Worm (Caenorhabditis elegans) whole organism, dauer: ENCODE measurements around the gene R01H10.4.
"Not testable (repeated sequence)": the region's sequence is repeated elsewhere in the genome, so short reads cannot be mapped to it uniquely, and the experiment has no call there.

Source experiments
- unc-62 ChIP-seq: sonication (generic microtip); optimal IDR thresholded peaks from 2 replicates; lab custom pipeline; 2017; ENCODE audit warnings: missing biosample characterization, missing genetic modification reagents, missing genetic modification characterization

The R01H10.4 gene

DNA sequence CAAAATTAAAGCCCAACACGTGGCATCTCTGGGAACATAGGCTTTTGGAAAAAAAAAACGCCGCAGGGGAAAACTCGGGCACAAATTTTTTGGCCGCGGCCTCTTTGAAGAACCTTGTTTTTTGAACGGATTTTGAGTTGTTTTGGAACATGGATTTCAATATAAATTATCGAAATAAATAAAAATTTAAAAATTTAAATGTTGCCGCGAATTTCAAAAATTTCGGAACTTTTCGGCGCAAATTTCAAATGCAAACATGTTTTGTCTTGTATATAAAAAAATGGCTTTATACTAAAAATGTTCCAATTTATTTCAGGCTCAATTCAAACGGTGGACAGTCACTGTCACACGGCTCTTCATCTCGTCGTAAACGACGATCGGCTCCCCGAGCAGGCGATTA, 10.6 kb upstream of the R01H10.4 start:
- TF ChIP-seq unc-62 (GFP tag; lab: Kevin White, UChicago) = no peak

DNA sequence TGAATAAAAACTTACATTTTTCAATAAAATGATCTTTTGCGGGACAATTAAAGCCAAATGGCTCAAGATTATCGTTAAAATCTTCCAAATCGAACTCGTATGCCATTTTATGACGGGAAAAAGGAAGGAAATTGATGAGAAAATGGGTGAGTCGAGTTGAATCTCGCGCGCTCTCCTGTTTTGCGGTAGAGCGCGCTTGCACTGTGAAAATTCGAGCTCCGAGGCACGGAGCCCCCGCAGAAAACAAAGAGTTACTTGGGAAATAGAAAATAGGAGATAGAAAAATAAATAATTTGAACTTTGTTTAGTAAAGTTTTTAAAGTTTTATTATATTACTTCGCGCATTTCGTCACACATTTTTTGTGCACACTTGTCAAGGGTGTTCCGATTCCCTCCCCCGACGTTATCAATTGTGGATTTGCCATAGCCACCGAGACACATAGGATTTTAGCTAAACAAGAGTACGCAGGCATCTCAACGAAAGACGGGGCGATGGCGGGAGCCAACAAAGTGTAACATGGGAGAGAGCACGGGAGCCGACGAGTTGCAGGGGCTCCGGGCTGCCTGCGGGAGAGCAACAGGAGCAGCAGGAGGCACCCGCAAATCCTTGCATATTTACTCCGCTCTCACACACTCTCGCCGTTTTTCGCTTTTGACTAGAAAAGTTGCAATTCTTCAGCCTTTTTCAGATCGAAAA, 6.0 kb upstream of the R01H10.4 start, which contains the start of the genes div-1 and cor-1:
Gene div-1 (minus strand): TSS at position 119 of the 697 bp plus-strand sequence.
Gene cor-1 (plus strand): TSS at position 671 of the 697 bp plus-strand sequence.
- TF ChIP-seq unc-62 (GFP tag; lab: Kevin White, UChicago) = no peak

DNA sequence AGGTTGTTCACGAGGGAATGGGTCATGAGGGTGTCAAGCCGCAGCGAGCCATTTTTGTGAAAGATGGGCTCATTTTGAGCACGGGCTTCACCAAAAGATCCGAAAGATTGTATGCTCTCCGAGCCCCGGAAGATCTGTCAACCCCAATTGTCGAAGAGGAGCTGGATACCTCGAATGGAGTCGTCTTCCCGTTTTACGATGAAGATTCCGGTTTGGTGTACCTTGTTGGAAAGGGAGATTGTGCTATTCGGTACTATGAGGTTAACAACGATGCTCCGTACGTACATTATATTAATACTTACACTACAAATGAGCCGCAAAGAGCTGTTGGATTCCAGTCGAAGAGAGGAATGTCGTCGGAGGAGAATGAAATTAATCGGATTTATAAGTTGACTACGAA, 3.5 kb upstream of the R01H10.4 start:
- TF ChIP-seq unc-62 (GFP tag; lab: Kevin White, UChicago) = no peak

DNA sequence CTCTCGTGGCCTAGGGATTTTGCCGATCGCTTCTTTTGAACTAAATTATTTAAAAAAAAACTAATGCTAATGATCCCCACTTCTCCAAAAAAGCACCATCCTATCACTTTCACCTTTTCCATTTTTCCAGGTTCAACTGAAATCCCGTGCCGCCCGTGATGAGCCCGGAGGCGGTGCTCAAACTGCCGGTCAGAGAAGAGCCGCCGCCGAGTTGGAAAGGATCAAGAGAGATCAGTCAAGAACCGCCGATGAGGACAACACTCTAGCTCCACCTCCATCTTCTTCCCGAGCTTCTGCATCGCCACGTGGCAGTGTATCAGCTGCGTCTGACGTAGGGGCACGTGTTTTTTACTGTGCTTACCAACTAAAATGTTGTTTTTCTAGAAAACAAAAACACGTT, 1.3 kb upstream of the R01H10.4 start:
- TF ChIP-seq unc-62 (GFP tag; lab: Kevin White, UChicago) = no peak

ce11 chrIII:10258641-10259040, 4.0 kb downstream of the R01H10.4 start, which contains the start of gene rip-1:
rip-1 (minus strand) TSS chrIII:10258741.
- no peak for TF ChIP-seq unc-62 (GFP tag; lab: Kevin White, UChicago)

DNA sequence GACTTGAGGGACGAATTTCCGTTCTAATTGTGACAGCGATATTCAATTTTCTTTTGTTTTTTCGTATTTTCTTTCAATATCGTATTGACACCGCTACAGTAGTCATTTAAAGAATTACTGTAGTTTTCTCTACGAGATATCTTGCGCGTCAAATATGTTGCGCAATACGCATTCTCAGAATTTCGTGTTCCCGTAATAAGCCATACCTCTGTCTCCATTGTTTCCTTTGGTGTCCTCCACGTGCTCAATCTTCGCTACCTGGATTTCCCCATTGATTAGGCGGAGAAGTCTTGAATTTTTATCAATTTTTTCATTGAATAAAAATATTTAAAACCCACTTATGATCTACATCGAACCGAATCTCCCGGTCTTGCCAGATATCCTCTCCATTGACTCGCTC, 6.6 kb downstream of the R01H10.4 start:
- TF ChIP-seq unc-62 (GFP tag; lab: Kevin White, UChicago) = no peak

DNA sequence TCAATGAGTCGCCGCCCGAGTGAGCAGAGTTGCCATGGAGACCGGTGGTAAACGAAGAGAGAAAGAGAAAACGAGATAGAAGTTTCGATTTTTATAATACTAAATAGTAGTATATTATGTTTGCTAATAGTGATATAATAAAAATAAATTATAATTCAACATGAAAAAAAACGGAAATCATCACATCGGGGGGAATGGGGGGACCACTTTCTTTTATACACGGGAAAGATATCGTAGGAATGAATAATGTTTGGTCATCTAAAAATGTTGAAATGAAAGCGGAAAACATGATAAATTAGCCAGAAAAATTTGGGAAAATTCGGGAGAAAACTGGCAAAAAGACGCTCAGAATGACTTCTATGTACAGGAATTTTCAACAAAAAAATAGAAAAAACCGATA, 7.1 kb downstream of the R01H10.4 start, which contains the start of gene bbs-5:
Gene bbs-5 (minus strand): TSS at position 101 of the 400 bp plus-strand sequence.
- TF ChIP-seq unc-62 (GFP tag; lab: Kevin White, UChicago) = no peak

DNA sequence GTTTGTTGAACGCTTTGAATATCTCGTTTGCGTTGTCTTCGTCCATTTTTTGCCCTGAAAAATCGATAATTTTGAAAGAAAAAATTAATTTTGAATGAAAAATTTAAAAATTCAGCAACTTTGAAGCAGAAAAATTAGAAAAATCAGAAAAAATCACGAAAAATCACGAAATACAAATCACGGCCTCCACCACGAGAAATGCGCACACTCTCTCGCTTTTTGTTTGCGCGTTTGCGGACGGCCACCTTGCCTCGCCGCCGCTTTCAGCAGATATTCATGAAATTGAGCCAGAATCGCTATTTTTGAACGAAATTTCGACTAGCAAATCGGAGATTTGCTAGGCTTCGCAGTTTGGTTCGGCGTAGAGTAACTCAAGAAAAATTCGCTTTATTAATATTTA, 12.2 kb downstream of the R01H10.4 start, which contains the start of gene inpp-4B:
Gene inpp-4B (minus strand): TSS at position 54 of the 400 bp plus-strand sequence.
- TF ChIP-seq unc-62 (GFP tag; lab: Kevin White, UChicago) = not testable (repeated sequence)

DNA sequence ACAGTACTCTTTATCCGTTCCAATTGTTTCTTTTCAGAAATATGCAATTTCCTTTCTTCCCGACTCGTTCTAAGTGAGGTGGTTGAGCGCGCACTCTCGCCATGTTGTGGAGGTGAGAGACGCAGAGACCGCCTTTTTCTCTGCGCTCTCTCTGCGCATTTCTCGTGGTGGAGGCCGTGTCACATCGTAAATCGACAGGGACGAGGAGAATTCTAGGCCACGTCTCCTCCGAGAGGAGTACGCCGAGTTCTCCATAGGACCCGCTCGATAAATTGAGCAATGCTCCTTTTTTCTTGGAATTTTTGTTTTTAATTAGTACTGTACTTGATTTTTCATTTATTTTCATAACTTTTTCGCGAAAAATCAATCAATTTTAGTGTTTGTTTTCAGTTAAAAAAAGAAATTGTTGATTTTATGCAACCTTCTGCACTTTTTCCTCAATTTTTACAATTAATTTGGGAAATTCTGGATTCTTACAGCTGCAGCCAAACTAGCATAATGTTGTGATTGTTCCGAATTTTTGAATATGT, 16.2 kb downstream of the R01H10.4 start, which contains the start of gene cnk-1:
Gene cnk-1 (plus strand): TSS at position 480 of the 530 bp plus-strand sequence.
- TF ChIP-seq unc-62 (GFP tag; lab: Kevin White, UChicago) = no peak

DNA sequence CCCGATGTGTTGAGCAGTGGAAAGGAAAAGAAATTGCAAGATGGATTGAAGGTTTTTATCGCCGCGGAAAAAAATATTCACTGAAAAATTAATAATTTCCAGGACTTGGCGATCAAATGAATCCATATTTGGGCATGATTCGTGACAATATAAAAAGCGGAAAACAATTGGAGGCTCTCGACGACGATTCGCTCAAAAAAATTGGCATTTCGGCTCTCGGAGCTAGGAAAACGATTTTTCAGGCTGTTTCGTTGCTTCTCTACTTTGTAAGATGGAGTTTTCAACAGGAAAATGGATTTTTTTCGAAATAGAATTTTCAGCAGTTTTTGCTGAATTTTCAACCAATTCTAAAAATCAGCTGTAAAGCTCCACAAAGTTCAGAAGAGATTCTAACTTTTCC, 17.2 kb downstream of the R01H10.4 start:
- TF ChIP-seq unc-62 (GFP tag; lab: Kevin White, UChicago) = no peak

- no peak for TF ChIP-seq unc-62 (GFP tag; lab: Kevin White, UChicago)
Observed at ce11 chrIII:10278826-10279225, 24.2 kb downstream of the R01H10.4 start, which contains the start of gene pad-2. pad-2 (plus strand) TSS chrIII:10279126.

- TF ChIP-seq unc-62 (GFP tag; lab: Kevin White, UChicago) = no peak
Observed at ce11 chrIII:10284214-10284613, 29.6 kb downstream of the R01H10.4 start.

- TF ChIP-seq unc-62 (GFP tag; lab: Kevin White, UChicago) = no peak
Observed at ce11 chrIII:10285623-10286022, 31.0 kb downstream of the R01H10.4 start, which contains the start of gene K10G9.2. K10G9.2 (plus strand) TSS chrIII:10285923.

ce11 chrIII:10289790-10290189, 35.2 kb downstream of the R01H10.4 start:
- no peak for TF ChIP-seq unc-62 (GFP tag; lab: Kevin White, UChicago)

ce11 chrIII:10290541-10290940, 35.9 kb downstream of the R01H10.4 start:
- TF ChIP-seq unc-62 (GFP tag; lab: Kevin White, UChicago) = no peak

DNA sequence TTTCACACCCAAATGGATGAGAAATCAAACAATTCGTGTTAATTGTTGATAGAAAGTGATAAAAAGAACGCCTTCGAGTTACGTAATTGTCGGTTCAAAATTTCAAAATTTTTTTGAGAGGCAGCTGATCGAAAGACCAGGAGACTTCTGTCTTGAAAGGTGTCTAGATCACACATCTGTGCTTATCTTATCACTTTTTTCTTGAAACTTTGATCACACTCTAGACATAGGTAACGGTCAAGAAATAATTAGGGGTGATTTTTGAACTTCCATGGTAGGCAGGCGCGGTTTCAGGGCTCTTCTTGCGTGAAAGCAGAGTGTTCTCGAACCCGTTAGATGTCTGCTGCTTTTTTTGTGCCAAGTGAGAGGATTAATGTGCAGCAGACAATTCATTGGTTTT, 38.7 kb downstream of the R01H10.4 start:
- no peak for TF ChIP-seq unc-62 (GFP tag; lab: Kevin White, UChicago)
